Fruit fly (Drosophila melanogaster): ENCODE results near the gene CG32448.

dm6 chr3L:21842286-21842685 is 14.0 kb upstream of the CG32448 start, which contains the start of gene CG14563:
- no peak for TF ChIP-seq Blimp-1 (GFP tag; optimal IDR thresholded peaks at IDR 0.05)
- no peak for TF ChIP-seq CG6854 (GFP tag; optimal IDR thresholded peaks at IDR 0.05)
- no peak for TF ChIP-seq Eip75B (GFP tag; optimal IDR thresholded peaks at IDR 0.05)
- no peak for TF ChIP-seq achi (GFP tag; optimal IDR thresholded peaks at IDR 0.05)
- TF ChIP-seq Ets96B (tag; optimal IDR thresholded peaks at IDR 0.05): no peak
- TF ChIP-seq CG8119 (GFP tag; IDR thresholded peaks at IDR 0.05): no peak
- TF ChIP-seq svp (GFP tag): no peak
- no peak for TF ChIP-seq esn (GFP tag; optimal IDR thresholded peaks at IDR 0.05)
- TF ChIP-seq acj6 (GFP tag; optimal IDR thresholded peaks at IDR 0.05): no peak
- no peak for TF ChIP-seq Lpt (GFP tag; optimal IDR thresholded peaks at IDR 0.05)
- TF ChIP-seq OdsH (GFP tag; optimal IDR thresholded peaks at IDR 0.05): no peak
- no peak for TF ChIP-seq Ets21C (GFP tag; optimal IDR thresholded peaks at IDR 0.05)
- no peak for TF ChIP-seq topi (GFP tag; optimal IDR thresholded peaks at IDR 0.05)
- TF ChIP-seq CG1621 (tag; optimal IDR thresholded peaks at IDR 0.05): no peak

All from whole organism, prepupa.